Fruit fly (Drosophila melanogaster) Kc167 (cell line): Measurements from ENCODE around the gene CG5191.

Source experiments
- h ChIP-seq: fragments of >200 bp; optimal IDR thresholded peaks from 3 replicates; lab custom pipeline; 2018; ENCODE audit warnings: missing external identifiers
- psq ChIP-seq: fragments of >200 bp; optimal IDR thresholded peaks from 2 replicates; lab custom pipeline; 2017; ENCODE audit warnings: missing external identifiers

- TF ChIP-seq h (no peak), psq (lab: Kevin White, UChicago) (no peak)
These were observed 3.6 kb upstream of the CG5191 start for dm6 chr3R:20557114-20557414.
